Worm (Caenorhabditis elegans) whole organism, L3 larva: ENCODE data around the gene C39B10.7.

Experiments
- ama-1 ChIP-seq: fragments of 150-350 bp; optimal IDR thresholded peaks from 2 replicates; lab custom pipeline; 2018
- jun-1 ChIP-seq: fragments of 150-350 bp; optimal IDR thresholded peaks from 2 replicates; lab custom pipeline; 2014; ENCODE audit warnings: missing biosample characterization, missing genetic modification reagents, missing genetic modification characterization
- lin-15B ChIP-seq: fragments of 150-350 bp; optimal IDR thresholded peaks from 2 replicates; lab custom pipeline; 2014; ENCODE audit warnings: missing biosample characterization, missing genetic modification characterization
- mdl-1 ChIP-seq: fragments of 150-350 bp; optimal IDR thresholded peaks from 2 replicates; lab custom pipeline; 2014; ENCODE audit warnings: missing biosample characterization, missing genetic modification characterization
- mml-1 ChIP-seq: fragments of 150-350 bp; sonication (generic microtip); optimal IDR thresholded peaks from 3 replicates; lab custom pipeline; 2014; ENCODE audit warnings: missing biosample characterization, missing genetic modification characterization
- nfya-1 ChIP-seq: sonication (generic microtip); optimal IDR thresholded peaks from 2 replicates; lab custom pipeline; 2017; ENCODE audit warnings: missing genetic modification characterization, mild to moderate bottlenecking, missing compliant biosample characterization, antibody characterized with exemption, moderate library complexity; ENCODE audit not compliant: insufficient read depth
- nhr-23 ChIP-seq: fragments of 150-350 bp; optimal IDR thresholded peaks from 2 replicates; lab custom pipeline; 2014; ENCODE audit warnings: missing biosample characterization, missing genetic modification reagents, missing genetic modification characterization
- nhr-237 ChIP-seq: fragments of 150-350 bp; optimal IDR thresholded peaks from 2 replicates; lab custom pipeline; 2014; ENCODE audit warnings: missing biosample characterization, missing genetic modification characterization
- nhr-25 ChIP-seq: sonication (generic microtip); optimal IDR thresholded peaks from 2 replicates; lab custom pipeline; 2017; ENCODE audit warnings: missing biosample characterization, missing genetic modification characterization
- nhr-76 ChIP-seq: fragments of 150-350 bp; sonication (generic microtip); optimal IDR thresholded peaks from 5 replicates; lab custom pipeline; 2014; ENCODE audit warnings: missing biosample characterization, missing genetic modification characterization
- ztf-4 ChIP-seq: fragments of 150-350 bp; optimal IDR thresholded peaks from 2 replicates; lab custom pipeline; 2014; ENCODE audit warnings: missing biosample characterization, missing genetic modification characterization

- TF ChIP-seq nhr-25 (tag; lab: Kevin White, UChicago) (no peak), jun-1 (tag; lab: Kevin White, UChicago) (no peak), mdl-1 (tag; lab: Kevin White, UChicago) (no peak), nhr-23 (tag; lab: Kevin White, UChicago) (no peak), nhr-237 (no peak), nhr-76 (tag; lab: Kevin White, UChicago) (no peak), ama-1 (lab: Kevin White, UChicago) (no peak), nfya-1 (no peak), ztf-4 (no peak), lin-15B (tag; lab: Kevin White, UChicago) (no peak), mml-1 (tag; lab: Kevin White, UChicago) (no peak)
Observed at ce11 chrX:10453960-10454359, 22.7 kb upstream of the C39B10.7 start, which contains the start of gene lgc-41.
